Worm (Caenorhabditis elegans): ENCODE results near the gene kin-20.

Gene kin-20

ce11 chrX:15274079-15274478 lies 3.5 kb downstream of the kin-20 start (continued):
- TF ChIP-seq Y116A8C.19 (tag; optimal IDR thresholded peaks at IDR 0.05; ENCODE audit: borderline replicate concordance) (no peak), tlp-1 (tag; optimal IDR thresholded peaks at IDR 0.05) (no peak), skn-1 (tag; optimal IDR thresholded peaks at IDR 0.05) (no peak), ceh-82 (tag; optimal IDR thresholded peaks at IDR 0.05) (peak in 1 of 3 experiments; percentile 5), nhr-28 (tag; optimal IDR thresholded peaks at IDR 0.05) (no peak), jun-1 (tag; optimal IDR thresholded peaks at IDR 0.05) (peak; percentile 62), dsc-1 (tag; optimal IDR thresholded peaks at IDR 0.05) (no peak), ceh-8 (GFP tag; optimal IDR thresholded peaks at IDR 0.05) (no peak), ceh-63 (GFP tag; optimal IDR thresholded peaks at IDR 0.05) (no peak), hlh-17 (GFP tag; optimal IDR thresholded peaks at IDR 0.05; ENCODE audit: borderline replicate concordance) (no peak), vab-15 (tag; optimal IDR thresholded peaks at IDR 0.05) (no peak), hlh-4 (tag; optimal IDR thresholded peaks at IDR 0.05) (no peak), lin-14 (GFP tag; optimal IDR thresholded peaks at IDR 0.05) (peak; percentile 84), pax-3 (tag; optimal IDR thresholded peaks at IDR 0.05) (no peak), C34B4.2 (tag; optimal IDR thresholded peaks at IDR 0.05) (no peak), zag-1 (tag; optimal IDR thresholded peaks at IDR 0.05) (no peak), pag-3 (tag; optimal IDR thresholded peaks at IDR 0.05; ENCODE audit: borderline replicate concordance, insufficient read depth) (no peak), elt-2 (tag; optimal IDR thresholded peaks at IDR 0.05) (no peak), C16A3.4 (tag; optimal IDR thresholded peaks at IDR 0.05) (peak; percentile 3), nhr-84 (tag; optimal IDR thresholded peaks at IDR 0.05) (no peak), nhr-20 (tag; optimal IDR thresholded peaks at IDR 0.05) (peak; percentile 53), lin-35 (GFP tag; optimal IDR thresholded peaks at IDR 0.05) (peak in 1 of 2 experiments; percentile 46), ama-1 (optimal IDR thresholded peaks at IDR 0.05) (no peak), efl-3 (GFP tag; optimal IDR thresholded peaks at IDR 0.05) (no peak), nhr-85 (tag) (peak; percentile 93), elt-3 (tag; optimal IDR thresholded peaks at IDR 0.05) (peak in 2 of 6 experiments; percentile 25 to 47), nhr-11 (tag; optimal IDR thresholded peaks at IDR 0.05) (no peak), ets-5 (GFP tag; IDR thresholded peaks at IDR 0.05) (no peak), aly-2 (tag; optimal IDR thresholded peaks at IDR 0.05) (no peak), egl-13 (tag; optimal IDR thresholded peaks at IDR 0.05) (no peak), nhr-12 (tag; optimal IDR thresholded peaks at IDR 0.05) (no peak), tbx-2 (tag; optimal IDR thresholded peaks at IDR 0.05) (no peak), unc-62 (GFP tag; optimal IDR thresholded peaks at IDR 0.05) (no peak), nhr-237 (tag; optimal IDR thresholded peaks at IDR 0.05) (peak; percentile 39), ces-1 (GFP tag; optimal IDR thresholded peaks at IDR 0.05) (no peak)

ce11 chrX:15272925-15273324 lies 4.6 kb downstream of the kin-20 start:
- no peak for TF ChIP-seq efl-1 (optimal IDR thresholded peaks at IDR 0.05)
- peak in 1 of 2 experiments; percentile 31 for TF ChIP-seq efl-1 (GFP tag; optimal IDR thresholded peaks at IDR 0.05 in 1 of 2)
- TF ChIP-seq mef-2 (tag; optimal IDR thresholded peaks at IDR 0.05) = no peak
- no peak for TF ChIP-seq nhr-71 (tag; optimal IDR thresholded peaks at IDR 0.05)
- peak; percentile 9 for TF ChIP-seq blmp-1 (tag; optimal IDR thresholded peaks at IDR 0.05)
- TF ChIP-seq unc-130 (tag; optimal IDR thresholded peaks at IDR 0.05) = no peak
- TF ChIP-seq hpl-2 (GFP tag; optimal IDR thresholded peaks at IDR 0.05) = no peak
- no peak for TF ChIP-seq aly-2 (tag; optimal IDR thresholded peaks at IDR 0.05)

ce11 chrX:15270656-15271055 lies 6.9 kb downstream of the kin-20 start:
- TF ChIP-seq nhr-28 (tag; optimal IDR thresholded peaks at IDR 0.05) (no peak), fos-1 (tag; optimal IDR thresholded peaks at IDR 0.05) (no peak), efl-1 (optimal IDR thresholded peaks at IDR 0.05) (no peak), efl-1 (GFP tag; optimal IDR thresholded peaks at IDR 0.05 in 1 of 2) (peak in 1 of 2 experiments; percentile 24)

Data from whole organism, L1 larva.